Worm (Caenorhabditis elegans) whole organism, L1 larva: ENCODE results near the gene F11C1.9.

Experiments
- C16A3.4 ChIP-seq: fragments of 150-350 bp; optimal IDR thresholded peaks from 2 replicates; lab custom pipeline; 2014; ENCODE audit warnings: missing biosample characterization, missing genetic modification characterization
- C34B4.2 ChIP-seq: sonication (generic microtip); optimal IDR thresholded peaks from 2 replicates; lab custom pipeline; 2017; ENCODE audit warnings: mild to moderate bottlenecking, missing genetic modification characterization, missing compliant biosample characterization
- F16B12.6 ChIP-seq: fragments of 150-350 bp; optimal IDR thresholded peaks from 2 replicates; lab custom pipeline; 2014; ENCODE audit warnings: missing biosample characterization, missing genetic modification characterization
- aha-1 ChIP-seq: fragments of 150-350 bp; optimal IDR thresholded peaks from 2 replicates; lab custom pipeline; 2014; ENCODE audit warnings: missing biosample characterization, missing genetic modification characterization
- alr-1 ChIP-seq: fragments of 200-800 bp; sonication (Bioruptor generic); optimal IDR thresholded peaks from 2 replicates; lab custom pipeline; 2018; ENCODE audit warnings: borderline replicate concordance, mild to moderate bottlenecking, missing genetic modification characterization, missing compliant biosample characterization
- blmp-1 ChIP-seq: fragments of 150-350 bp; optimal IDR thresholded peaks from 2 replicates; lab custom pipeline; 2014; ENCODE audit warnings: missing biosample characterization, missing genetic modification characterization
- ceh-63 ChIP-seq: fragments of 200-800 bp; sonication (Bioruptor generic); optimal IDR thresholded peaks from 2 replicates; lab custom pipeline; 2018; ENCODE audit warnings: mild to moderate bottlenecking, missing genetic modification characterization, missing compliant biosample characterization
- ceh-82 ChIP-seq, 3 experiments: fragments of 150-350 bp in 1 of 3; sonication (generic microtip) in 2 of 3; optimal IDR thresholded peaks; 2 replicates each; lab custom pipeline; 2014 to 2017; ENCODE audit warnings: missing biosample characterization in 3 of 3, missing genetic modification characterization in 3 of 3
- ceh-88 ChIP-seq: fragments of 200-800 bp; sonication (Bioruptor generic); IDR thresholded peaks from 2 replicates; pipeline ENCODE4 v1.3.6; 2022; ENCODE audit warnings: missing genetic modification characterization, missing compliant biosample characterization
- ceh-90 ChIP-seq: sonication (generic microtip); optimal IDR thresholded peaks from 2 replicates; lab custom pipeline; 2016; ENCODE audit warnings: missing genetic modification characterization, missing compliant biosample characterization
- dpl-1 ChIP-seq, 3 experiments: fragments of 150-350 bp in 2 of 3; sonication (generic microtip) in 1 of 3; optimal IDR thresholded peaks; 2 replicates each; lab custom pipeline; 2014 to 2017; ENCODE audit warnings: missing biosample characterization in 3 of 3, missing genetic modification characterization in 3 of 3, missing genetic modification reagents in 3 of 3
- efl-1 ChIP-seq, 4 experiments: fragments of 150-350 bp; optimal IDR thresholded peaks in 3 of 4; peaks in 1 of 4; 1 replicate in 1 of 4; 2 replicates in 3 of 4; lab custom pipeline; 2014; ENCODE audit warnings: missing biosample characterization in 2 of 4, missing genetic modification characterization in 2 of 4, missing genetic modification reagents in 2 of 4
- egl-13 ChIP-seq: sonication (generic microtip); optimal IDR thresholded peaks from 2 replicates; lab custom pipeline; 2016; ENCODE audit warnings: missing genotype, missing genetic modification reagents, missing genetic modification characterization, missing compliant biosample characterization
- elt-3 ChIP-seq, 6 experiments: fragments of 150-350 bp in 1 of 6; sonication (generic microtip); optimal IDR thresholded peaks; 2 replicates each; lab custom pipeline; 2017 to 2018; ENCODE audit warnings: missing biosample characterization in 6 of 6, missing genetic modification characterization in 6 of 6, inconsistent platforms in 1 of 6
- fkh-10 ChIP-seq: sonication (generic microtip); optimal IDR thresholded peaks from 2 replicates; lab custom pipeline; 2017; ENCODE audit warnings: missing biosample characterization, missing genetic modification reagents, missing genetic modification characterization
- fkh-4 ChIP-seq: sonication (generic microtip); optimal IDR thresholded peaks from 2 replicates; lab custom pipeline; 2016; ENCODE audit warnings: missing compliant biosample characterization, missing genetic modification characterization, borderline replicate concordance
- fkh-8 ChIP-seq: sonication (generic microtip); optimal IDR thresholded peaks from 2 replicates; lab custom pipeline; 2016; ENCODE audit warnings: mild to moderate bottlenecking, missing genetic modification characterization, missing compliant biosample characterization
- grh-1 ChIP-seq: fragments of 200-800 bp; sonication (Bioruptor generic); IDR thresholded peaks from 2 replicates; pipeline ENCODE4 v1.3.6; 2022; ENCODE audit warnings: missing genetic modification reagents, missing genetic modification characterization, missing compliant biosample characterization
- hlh-17 ChIP-seq: fragments of 200-800 bp; sonication (Bioruptor generic); optimal IDR thresholded peaks from 2 replicates; lab custom pipeline; 2018; ENCODE audit warnings: missing genetic modification characterization, mild to moderate bottlenecking, missing compliant biosample characterization, moderate library complexity, borderline replicate concordance
- hlh-4 ChIP-seq: sonication (generic microtip); optimal IDR thresholded peaks from 2 replicates; lab custom pipeline; 2016; ENCODE audit warnings: mild to moderate bottlenecking, missing genetic modification characterization, missing compliant biosample characterization
- lin-14 ChIP-seq: fragments of 200-800 bp; sonication (Bioruptor generic); optimal IDR thresholded peaks from 2 replicates; lab custom pipeline; 2018; ENCODE audit warnings: mild to moderate bottlenecking, missing genetic modification characterization, moderate library complexity, missing compliant biosample characterization
- lin-35 ChIP-seq, 2 experiments: fragments of 150-350 bp; optimal IDR thresholded peaks; 2 replicates each; lab custom pipeline; 2014; ENCODE audit warnings: missing biosample characterization in 2 of 2, missing genetic modification characterization in 2 of 2, missing genetic modification reagents in 2 of 2
- lsy-2 ChIP-seq, 2 experiments: fragments of 150-350 bp; optimal IDR thresholded peaks; 2 replicates each; lab custom pipeline; 2014; ENCODE audit warnings: missing biosample characterization in 2 of 2, missing genetic modification characterization in 2 of 2
- mab-9 ChIP-seq: fragments of 200-800 bp; sonication (Bioruptor generic); IDR thresholded peaks from 2 replicates; pipeline ENCODE4 v1.3.6; 2022; ENCODE audit warnings: missing genetic modification reagents, missing genetic modification characterization, missing compliant biosample characterization
- mef-2 ChIP-seq: fragments of 150-350 bp; optimal IDR thresholded peaks from 2 replicates; lab custom pipeline; 2014; ENCODE audit warnings: missing biosample characterization, missing genetic modification characterization
- mep-1 ChIP-seq: fragments of 150-350 bp; optimal IDR thresholded peaks from 2 replicates; lab custom pipeline; 2014; ENCODE audit warnings: missing biosample characterization, missing genetic modification characterization
- nhr-19 ChIP-seq: fragments of 200-800 bp; sonication (Bioruptor generic); conservative IDR thresholded peaks from 2 replicates; pipeline ENCODE4 v1.3.6; 2022; ENCODE audit warnings: missing genetic modification characterization, missing compliant biosample characterization
- nhr-20 ChIP-seq: sonication (generic microtip); optimal IDR thresholded peaks from 2 replicates; lab custom pipeline; 2016; ENCODE audit warnings: mild to moderate bottlenecking, missing genetic modification characterization, missing compliant biosample characterization
- nhr-47 ChIP-seq: sonication (generic microtip); optimal IDR thresholded peaks from 2 replicates; lab custom pipeline; 2016; ENCODE audit warnings: mild to moderate bottlenecking, missing genetic modification characterization, moderate library complexity, missing compliant biosample characterization
- nhr-71 ChIP-seq: sonication (generic microtip); optimal IDR thresholded peaks from 2 replicates; lab custom pipeline; 2016; ENCODE audit warnings: mild to moderate bottlenecking, missing genetic modification characterization, moderate library complexity, missing compliant biosample characterization
- nhr-77 ChIP-seq: fragments of 150-350 bp; optimal IDR thresholded peaks from 2 replicates; lab custom pipeline; 2014; ENCODE audit warnings: missing biosample characterization, missing genetic modification characterization
- nhr-90 ChIP-seq: sonication (generic microtip); optimal IDR thresholded peaks from 2 replicates; lab custom pipeline; 2016; ENCODE audit warnings: mild to moderate bottlenecking, missing genetic modification characterization, missing compliant biosample characterization; ENCODE audit not compliant: poor library complexity
- pag-3 ChIP-seq: sonication (generic microtip); optimal IDR thresholded peaks from 2 replicates; lab custom pipeline; 2017; ENCODE audit warnings: missing genetic modification characterization, mild to moderate bottlenecking, missing compliant biosample characterization, antibody characterized with exemption, borderline replicate concordance; ENCODE audit not compliant: insufficient read depth
- rnt-1 ChIP-seq: sonication (generic microtip); optimal IDR thresholded peaks from 2 replicates; lab custom pipeline; 2016; ENCODE audit warnings: mild to moderate bottlenecking, missing genetic modification characterization, moderate library complexity, missing compliant biosample characterization
- snpc-4 ChIP-seq: fragments of 150-350 bp; optimal IDR thresholded peaks from 2 replicates; lab custom pipeline; 2014; ENCODE audit warnings: missing biosample characterization, missing genetic modification characterization
- snu-23 ChIP-seq: sonication (generic microtip); optimal IDR thresholded peaks from 2 replicates; lab custom pipeline; 2016; ENCODE audit warnings: missing genetic modification characterization, missing compliant biosample characterization
- sup-37 ChIP-seq: fragments of 200-800 bp; sonication (Bioruptor generic); optimal IDR thresholded peaks from 2 replicates; lab custom pipeline; 2018; ENCODE audit warnings: mild to moderate bottlenecking, missing genetic modification characterization, missing compliant biosample characterization
- swsn-7 ChIP-seq: sonication (generic microtip); optimal IDR thresholded peaks from 2 replicates; lab custom pipeline; 2016; ENCODE audit warnings: missing genetic modification characterization, missing compliant biosample characterization
- unc-62 ChIP-seq: fragments of 150-350 bp; optimal IDR thresholded peaks from 2 replicates; lab custom pipeline; 2014; ENCODE audit warnings: missing biosample characterization, missing genetic modification reagents, missing genetic modification characterization
- xbp-1 ChIP-seq: sonication (generic microtip); optimal IDR thresholded peaks from 2 replicates; lab custom pipeline; 2016; ENCODE audit warnings: missing genetic modification characterization, missing compliant biosample characterization
- ztf-4 ChIP-seq: fragments of 150-350 bp; optimal IDR thresholded peaks from 2 replicates; lab custom pipeline; 2014; ENCODE audit warnings: missing biosample characterization, missing genetic modification characterization

The F11C1.9 gene

DNA sequence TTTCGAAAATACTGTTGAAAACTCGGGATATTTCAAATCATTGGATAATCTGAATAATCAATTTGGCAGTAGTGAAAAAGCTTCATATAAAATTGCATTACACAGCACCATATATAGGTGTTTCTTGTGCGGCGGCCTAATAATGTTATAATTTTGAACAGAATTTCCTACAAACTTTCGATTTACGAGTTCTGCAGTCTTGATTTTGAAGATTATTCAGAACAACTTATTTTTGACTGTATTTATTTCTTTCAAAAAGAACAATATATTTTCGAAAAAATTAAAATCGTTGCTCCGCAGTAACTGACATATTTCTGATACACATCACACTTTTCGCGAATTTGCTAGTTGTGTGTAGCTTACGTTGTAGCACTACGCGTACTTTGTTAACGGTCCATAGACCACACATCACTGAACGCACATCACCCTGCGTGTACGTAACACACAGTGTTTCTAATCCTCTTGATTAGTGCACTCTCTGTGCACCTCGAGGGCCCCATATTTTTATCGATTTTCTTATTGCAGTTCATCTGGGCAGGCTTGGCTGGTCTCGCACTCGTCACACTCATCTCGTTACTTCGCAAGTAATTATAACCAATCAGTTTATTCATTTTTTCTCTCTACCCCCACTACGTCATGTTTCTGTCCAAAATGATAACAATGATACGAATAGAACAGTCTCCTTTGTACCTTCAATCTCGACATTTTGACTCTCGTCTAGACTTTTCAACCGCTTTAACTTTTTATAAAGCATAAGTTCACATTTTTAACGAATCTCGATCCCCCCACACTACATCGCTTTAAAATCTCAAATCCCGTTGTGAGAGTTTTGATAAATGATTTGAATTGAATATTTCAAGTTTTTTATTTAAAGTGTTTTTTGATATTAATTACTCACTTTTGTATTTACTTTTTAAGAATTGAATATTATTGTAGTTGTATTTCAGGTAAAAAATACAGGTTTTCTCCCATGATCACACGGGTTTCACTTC lies 13.5 kb upstream of the F11C1.9 start, which contains the start of the genes F11C1.1 and vwa-8 (continued):
- peak in 1 of 2 experiments; percentile 27 for TF ChIP-seq lsy-2 (tag; optimal IDR thresholded peaks at IDR 0.05; lab: Kevin White, UChicago)
- peak; percentile 23 for TF ChIP-seq ztf-4 (tag; lab: Kevin White, UChicago)
- TF ChIP-seq nhr-20 (tag; lab: Kevin White, UChicago): peak; percentile 83
- TF ChIP-seq nhr-19 (GFP tag; lab: Robert Waterston, UW): peak; percentile 76
- TF ChIP-seq nhr-71: peak; percentile 89
- no peak for TF ChIP-seq egl-13 (tag; lab: Kevin White, UChicago)
- TF ChIP-seq alr-1 (tag; lab: Kevin White, UChicago): no peak
- TF ChIP-seq C34B4.2 (tag; lab: Kevin White, UChicago): no peak
- no peak for TF ChIP-seq sup-37 (GFP tag; lab: Kevin White, UChicago)
- TF ChIP-seq nhr-90 (tag; lab: Kevin White, UChicago): peak; percentile 60
- TF ChIP-seq elt-3 (tag; optimal IDR thresholded peaks at IDR 0.05; lab: Kevin White, UChicago): peak in 1 of 6 experiments; percentile 25
- TF ChIP-seq rnt-1 (tag; lab: Kevin White, UChicago): peak; percentile 66
- peak in 1 of 2 experiments; percentile 33 for TF ChIP-seq lin-35 (GFP tag; optimal IDR thresholded peaks at IDR 0.05; lab: Kevin White, UChicago)

ce11 chrX:12989205-12989604 lies 11.9 kb upstream of the F11C1.9 start, which contains the start of gene F11C1.7:
Gene F11C1.7, plus strand, starts transcription at chrX:12989344.
- TF ChIP-seq C34B4.2 (tag; lab: Kevin White, UChicago) (no peak), blmp-1 (tag; lab: Kevin White, UChicago) (no peak), fkh-8 (tag; lab: Kevin White, UChicago) (no peak), nhr-47 (tag; lab: Kevin White, UChicago) (peak; percentile 21), nhr-20 (tag; lab: Kevin White, UChicago) (peak; percentile 3), ceh-88 (no peak), fkh-4 (tag; lab: Kevin White, UChicago) (no peak), fkh-10 (GFP tag; lab: Kevin White, UChicago) (no peak), C16A3.4 (tag; lab: Kevin White, UChicago) (no peak), grh-1 (GFP tag; lab: Robert Waterston, UW) (no peak), pag-3 (tag; lab: Kevin White, UChicago) (no peak), efl-1 (optimal IDR thresholded peaks at IDR 0.05; lab: Kevin White, UChicago) (peak in 1 of 2 experiments; percentile 37), efl-1 (GFP tag; optimal IDR thresholded peaks at IDR 0.05 in 1 of 2; lab: Kevin White, UChicago) (no peak), alr-1 (tag; lab: Kevin White, UChicago) (no peak), lsy-2 (tag; optimal IDR thresholded peaks at IDR 0.05; lab: Kevin White, UChicago) (peak; percentile 4 to 48), snpc-4 (tag; lab: Kevin White, UChicago) (no peak), xbp-1 (tag; lab: Kevin White, UChicago) (peak; percentile 0), ceh-82 (tag; optimal IDR thresholded peaks at IDR 0.05; lab: Kevin White, UChicago) (peak in 1 of 3 experiments; percentile 7), rnt-1 (tag; lab: Kevin White, UChicago) (peak; percentile 12), mab-9 (GFP tag; lab: Robert Waterston, UW) (no peak), hlh-17 (GFP tag; lab: Kevin White, UChicago) (no peak), nhr-77 (tag; lab: Kevin White, UChicago) (no peak), ceh-90 (tag; lab: Kevin White, UChicago) (no peak), lin-35 (GFP tag; optimal IDR thresholded peaks at IDR 0.05; lab: Kevin White, UChicago) (peak in 1 of 2 experiments; percentile 46), nhr-71 (peak; percentile 45), ceh-63 (GFP tag; lab: Kevin White, UChicago) (no peak), egl-13 (tag; lab: Kevin White, UChicago) (no peak), F16B12.6 (tag; lab: Kevin White, UChicago) (no peak), ztf-4 (tag; lab: Kevin White, UChicago) (no peak), mep-1 (peak; percentile 36), lin-14 (GFP tag; lab: Kevin White, UChicago) (peak; percentile 35), mef-2 (tag; lab: Kevin White, UChicago) (no peak), snu-23 (GFP tag; lab: Kevin White, UChicago) (peak; percentile 10), aha-1 (tag; lab: Kevin White, UChicago) (no peak), swsn-7 (tag; lab: Kevin White, UChicago) (peak; percentile 3), unc-62 (GFP tag; lab: Kevin White, UChicago) (no peak), dpl-1 (GFP tag; optimal IDR thresholded peaks at IDR 0.05; lab: Kevin White, UChicago) (no peak), hlh-4 (tag; lab: Kevin White, UChicago) (no peak)
